Worm (Caenorhabditis elegans) whole organism, L2 larva: ENCODE data around the gene srpa-72.

ENCODE experiments used
- ceh-82 ChIP-seq: fragments of 150-350 bp; optimal IDR thresholded peaks from 2 replicates; lab custom pipeline; 2014; ENCODE audit warnings: missing biosample characterization, missing genetic modification characterization
- egl-27 ChIP-seq: sonication (generic microtip); optimal IDR thresholded peaks from 3 replicates; lab custom pipeline; 2017; ENCODE audit warnings: missing biosample characterization, missing genetic modification reagents, missing genetic modification characterization

DNA sequence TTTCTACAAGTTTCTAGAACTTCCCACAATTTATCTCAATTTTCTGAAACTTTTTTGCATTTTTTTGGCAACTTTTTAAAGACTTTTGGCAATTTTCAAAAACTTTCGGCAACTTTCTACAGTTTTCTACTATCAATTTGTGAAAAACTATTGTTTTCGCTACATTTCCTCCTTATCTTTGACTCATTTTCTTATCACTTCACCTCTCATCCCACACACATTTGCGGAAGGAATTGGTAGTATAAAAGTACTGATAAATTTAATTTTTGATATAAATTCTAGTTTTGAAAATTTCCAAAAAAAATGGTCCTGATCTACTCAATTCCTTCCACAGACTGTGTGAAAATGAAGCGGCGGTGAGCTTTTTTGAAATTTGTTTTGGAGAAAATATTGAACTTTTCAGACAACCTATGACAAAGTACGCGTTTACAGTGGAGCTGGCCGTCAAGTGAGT lies 37.7 kb upstream of the srpa-72 start, which contains the start of gene F29A7.4:
- no peak for TF ChIP-seq egl-27 (tag; lab: Kevin White, UChicago)
- TF ChIP-seq ceh-82 (tag; lab: Kevin White, UChicago): no peak
